In genomic region chrV:7078765-7079164, ce11 we compare ENCODE assay signal across 2 worm cellular contexts.
A peak's percentile ranks its signal among the peaks of the same experiment; 100 is the strongest.
TF ChIP-seq lines count a peak whose summit lies in the region.

No protein-coding gene starts in this region.

TF ChIP-seq in whole organism, L4 larva, 104 proteins besides CTCF, POLR2A, EP300 and RAD21:
- TF ChIP-seq aha-1 (tag; lab: Kevin White, UChicago) = peak; percentile 87
- no peak for TF ChIP-seq ceh-44 (GFP tag; IDR thresholded peaks at IDR 0.05; lab: Robert Waterston, UW)
- TF ChIP-seq lin-13 (GFP tag; optimal IDR thresholded peaks at IDR 0.05; lab: Kevin White, UChicago) = no peak
- TF ChIP-seq F10B5.3 (tag; optimal IDR thresholded peaks at IDR 0.05; lab: Kevin White, UChicago) = no peak
- peak in 1 of 2 experiments; percentile 76 for TF ChIP-seq unc-62 (GFP tag; optimal IDR thresholded peaks at IDR 0.05 in 1 of 2; lab: Kevin White, UChicago)
- TF ChIP-seq unc-62 (tag; optimal IDR thresholded peaks at IDR 0.05; lab: Kevin White, UChicago) = no peak
- TF ChIP-seq lsy-2 (tag; optimal IDR thresholded peaks at IDR 0.05; lab: Kevin White, UChicago) = no peak
TF ChIP-seq in whole organism, L4 larva: peak in this region for 2.

TF ChIP-seq in whole organism, young adult, 124 proteins besides CTCF, POLR2A, EP300 and RAD21:
- TF ChIP-seq D2030.7 (GFP tag; IDR thresholded peaks at IDR 0.05; lab: Robert Waterston, UW) (no peak), Y53G8AR.9 (GFP tag; conservative IDR thresholded peaks at IDR 0.05; lab: Robert Waterston, UW) (0 out of 2 replicates have a peak, but pooled peaks have one; percentile 13)
